Fruit fly (Drosophila melanogaster) whole organism, embryonic: ENCODE measurements around the gene Drsl4.
A peak's percentile ranks its signal among the peaks of the same experiment; 100 is the strongest.

Experiments
- Abd-B ChIP-seq: fragments of 200-800 bp; sonication (Bioruptor generic); optimal IDR thresholded peaks from 2 replicates; lab custom pipeline; 2018; ENCODE audit warnings: missing biosample characterization, mild to moderate bottlenecking, missing genetic modification characterization, moderate library complexity
- Atf-2 ChIP-seq: fragments of 200-800 bp; sonication (Bioruptor generic); optimal IDR thresholded peaks from 2 replicates; lab custom pipeline; 2016; ENCODE audit warnings: missing biosample characterization, missing genetic modification characterization
- Atf6 ChIP-seq: fragments of 200-800 bp; sonication (Bioruptor generic); IDR thresholded peaks from 2 replicates; pipeline ENCODE4 v1.3.6; 2022; ENCODE audit warnings: missing biosample characterization, missing genetic modification characterization
- Awh ChIP-seq: fragments of 200-800 bp; sonication (Bioruptor generic); IDR thresholded peaks from 2 replicates; pipeline ENCODE4, ENCODE4 v1.3.6; 2022; ENCODE audit warnings: missing biosample characterization, missing genetic modification characterization
- CG10366 ChIP-seq: fragments of 200-800 bp; sonication (Bioruptor generic); IDR thresholded peaks from 2 replicates; pipeline ENCODE4 v1.3.6; 2022; ENCODE audit warnings: missing biosample characterization, missing genetic modification characterization
- CG13296 ChIP-seq: fragments of 200-800 bp; sonication (Bioruptor generic); optimal IDR thresholded peaks from 3 replicates; lab custom pipeline; 2018; ENCODE audit warnings: missing biosample characterization, mild to moderate bottlenecking, missing genetic modification characterization
- CG13894 ChIP-seq: fragments of 200-800 bp; sonication (Bioruptor generic); optimal IDR thresholded peaks from 3 replicates; lab custom pipeline; 2018; ENCODE audit warnings: missing biosample characterization, mild to moderate bottlenecking, missing genetic modification characterization, moderate library complexity
- CG1602 ChIP-seq: fragments of 200-800 bp; sonication (Bioruptor generic); optimal IDR thresholded peaks from 3 replicates; lab custom pipeline; 2016; ENCODE audit warnings: missing biosample characterization, missing genetic modification characterization
- CG17568 ChIP-seq: fragments of 200-800 bp; sonication (Bioruptor generic); optimal IDR thresholded peaks from 2 replicates; lab custom pipeline; 2018; ENCODE audit warnings: missing biosample characterization, mild to moderate bottlenecking, missing genetic modification characterization, moderate library complexity
- CG17612 ChIP-seq: fragments of 200-800 bp; sonication (Bioruptor generic); IDR thresholded peaks from 2 replicates; pipeline ENCODE4 v1.3.6; 2022; ENCODE audit warnings: missing biosample characterization, missing genetic modification characterization
- CG18262 ChIP-seq: fragments of 200-800 bp; optimal IDR thresholded peaks from 3 replicates; lab custom pipeline; 2019; ENCODE audit warnings: missing biosample characterization, mild to moderate bottlenecking, missing genetic modification characterization, moderate library complexity
- CG3163 ChIP-seq: fragments of 200-800 bp; sonication (Bioruptor generic); optimal IDR thresholded peaks from 3 replicates; lab custom pipeline; 2016; ENCODE audit warnings: missing biosample characterization, missing genetic modification characterization
- CG3281 ChIP-seq: fragments of 200-800 bp; sonication (Bioruptor generic); optimal IDR thresholded peaks from 3 replicates; lab custom pipeline; 2017; ENCODE audit warnings: missing biosample characterization, mild to moderate bottlenecking, missing genetic modification characterization
- CG34422 ChIP-seq: fragments of 200-800 bp; sonication (Bioruptor generic); IDR thresholded peaks from 3 replicates; pipeline ENCODE4 v1.3.6; 2022; ENCODE audit warnings: missing biosample characterization, missing genetic modification characterization
- CG6272 ChIP-seq: fragments of 200-800 bp; sonication (Bioruptor generic); IDR thresholded peaks from 2 replicates; pipeline ENCODE4 v1.3.6; 2022; ENCODE audit warnings: missing biosample characterization, missing genetic modification characterization
- CG6654 ChIP-seq: fragments of 200-800 bp; sonication (Bioruptor generic); optimal IDR thresholded peaks from 2 replicates; lab custom pipeline; 2017; ENCODE audit warnings: missing biosample characterization, mild to moderate bottlenecking, missing genetic modification characterization
- CG6791 ChIP-seq: fragments of 200-800 bp; sonication (Bioruptor generic); IDR thresholded peaks from 3 replicates; pipeline ENCODE4 v1.3.6; 2022; ENCODE audit warnings: missing biosample characterization, missing genetic modification characterization; ENCODE audit not compliant: partially characterized antibody
- CG7556 ChIP-seq: fragments of 200-800 bp; sonication (Bioruptor generic); optimal IDR thresholded peaks from 2 replicates; lab custom pipeline; 2017; ENCODE audit warnings: missing biosample characterization, mild to moderate bottlenecking, missing genetic modification characterization
- CG8281 ChIP-seq: fragments of 200-800 bp; sonication (Bioruptor generic); optimal IDR thresholded peaks from 2 replicates; lab custom pipeline; 2018; ENCODE audit warnings: missing biosample characterization, mild to moderate bottlenecking, missing genetic modification characterization, moderate library complexity
- CG9817 ChIP-seq: fragments of 200-800 bp; sonication (Bioruptor generic); optimal IDR thresholded peaks from 2 replicates; lab custom pipeline; 2018; ENCODE audit warnings: missing biosample characterization, mild to moderate bottlenecking, missing genetic modification characterization, moderate library complexity
- CoRest ChIP-seq: fragments of 200-800 bp; sonication (Bioruptor generic); optimal IDR thresholded peaks from 3 replicates; lab custom pipeline; 2018; ENCODE audit warnings: missing biosample characterization, mild to moderate bottlenecking, missing genetic modification characterization, moderate library complexity
- Dip2 ChIP-seq: fragments of 200-800 bp; sonication (Bioruptor generic); IDR thresholded peaks from 2 replicates; pipeline ENCODE4 v1.3.6; 2022; ENCODE audit warnings: missing biosample characterization, missing genetic modification characterization
- Hand ChIP-seq: fragments of 200-800 bp; sonication (Bioruptor generic); optimal IDR thresholded peaks from 2 replicates; lab custom pipeline; 2017; ENCODE audit warnings: mild to moderate bottlenecking, missing biosample characterization, missing genetic modification reagents, missing genetic modification characterization
- Hr78 ChIP-seq, 2 experiments: fragments of 200-800 bp in 1 of 2; fragments of >200 bp in 1 of 2; sonication (Bioruptor generic) in 1 of 2; optimal IDR thresholded peaks; 2 replicates each; lab custom pipeline; 2017 to 2019; ENCODE audit warnings: missing biosample characterization in 2 of 2, missing genetic modification characterization in 2 of 2, mild to moderate bottlenecking in 1 of 2, moderate library complexity in 1 of 2
- MTF-1 ChIP-seq: fragments of 200-800 bp; sonication (Bioruptor generic); optimal IDR thresholded peaks from 2 replicates; lab custom pipeline; 2018; ENCODE audit warnings: missing biosample characterization, mild to moderate bottlenecking, missing genetic modification characterization, borderline replicate concordance
- Mrtf ChIP-seq: fragments of 200-800 bp; sonication (Bioruptor generic); IDR thresholded peaks from 3 replicates; pipeline ENCODE4 v1.3.6; 2022; ENCODE audit warnings: missing biosample characterization, missing genetic modification characterization
- NC2β ChIP-seq: fragments of 200-800 bp; sonication (Bioruptor generic); optimal IDR thresholded peaks from 2 replicates; lab custom pipeline; 2016; ENCODE audit warnings: missing biosample characterization, missing genetic modification characterization
- Opbp ChIP-seq: fragments of 200-800 bp; sonication (Bioruptor generic); IDR thresholded peaks from 3 replicates; pipeline ENCODE4 v1.3.6; 2022; ENCODE audit warnings: missing biosample characterization, missing genetic modification characterization; ENCODE audit not compliant: partially characterized antibody
- Sox102F ChIP-seq: fragments of 200-800 bp; sonication (Bioruptor generic); optimal IDR thresholded peaks from 2 replicates; lab custom pipeline; 2018; ENCODE audit warnings: missing biosample characterization, mild to moderate bottlenecking, missing genetic modification characterization, moderate library complexity
- chinmo ChIP-seq: fragments of 200-800 bp; sonication (Bioruptor generic); IDR thresholded peaks from 4 replicates; pipeline ENCODE4 v1.3.6; 2022; ENCODE audit warnings: missing biosample characterization, missing genetic modification characterization; ENCODE audit not compliant: partially characterized antibody
- danr ChIP-seq: fragments of 200-800 bp; sonication (Bioruptor generic); IDR thresholded peaks from 2 replicates; pipeline ENCODE4 v1.3.6; 2022; ENCODE audit warnings: missing biosample characterization, missing genetic modification characterization
- dati ChIP-seq: fragments of 200-800 bp; sonication (Bioruptor generic); IDR thresholded peaks from 2 replicates; pipeline ENCODE4 v1.3.6; 2022; ENCODE audit warnings: missing biosample characterization, missing genetic modification characterization
- dimm ChIP-seq: fragments of 200-800 bp; sonication (Bioruptor generic); IDR thresholded peaks from 2 replicates; pipeline ENCODE4 v1.3.6; 2022; ENCODE audit warnings: missing biosample characterization, missing genetic modification characterization
- dm ChIP-seq: fragments of 200-800 bp; sonication (Bioruptor generic); optimal IDR thresholded peaks from 3 replicates; lab custom pipeline; 2016; ENCODE audit warnings: missing biosample characterization, missing genetic modification characterization
- dpn ChIP-seq, 2 experiments: fragments of 200-800 bp; sonication (Bioruptor generic); optimal IDR thresholded peaks; 3 replicates each; lab custom pipeline; 2016; ENCODE audit warnings: missing biosample characterization in 2 of 2, missing genetic modification characterization in 2 of 2
- grn ChIP-seq: fragments of 200-800 bp; sonication (Bioruptor generic); optimal IDR thresholded peaks from 3 replicates; lab custom pipeline; 2017; ENCODE audit warnings: missing biosample characterization, missing genetic modification characterization
- gsb-n ChIP-seq: fragments of 200-800 bp; sonication (Bioruptor generic); optimal IDR thresholded peaks from 3 replicates; lab custom pipeline; 2018; ENCODE audit warnings: missing biosample characterization, mild to moderate bottlenecking, missing genetic modification characterization
- jigr1 ChIP-seq: fragments of 200-800 bp; sonication (Bioruptor generic); IDR thresholded peaks from 3 replicates; pipeline ENCODE4 v1.3.6; 2022; ENCODE audit warnings: missing biosample characterization, missing genetic modification characterization
- kni ChIP-seq: fragments of 200-800 bp; sonication (Bioruptor generic); optimal IDR thresholded peaks from 3 replicates; lab custom pipeline; 2017; ENCODE audit warnings: mild to moderate bottlenecking, missing biosample characterization, missing genetic modification reagents, missing genetic modification characterization
- lab ChIP-seq: fragments of 200-800 bp; sonication (Bioruptor generic); optimal IDR thresholded peaks from 3 replicates; lab custom pipeline; 2017; ENCODE audit warnings: missing biosample characterization, missing genetic modification characterization, mild to moderate bottlenecking, moderate library complexity, missing genetic modification reagents
- maf-S ChIP-seq: fragments of 200-800 bp; sonication (Bioruptor generic); optimal IDR thresholded peaks from 2 replicates; lab custom pipeline; 2016; ENCODE audit warnings: missing biosample characterization, missing genetic modification characterization
- org-1 ChIP-seq: fragments of 200-800 bp; sonication (Bioruptor generic); optimal IDR thresholded peaks from 2 replicates; lab custom pipeline; 2017; ENCODE audit warnings: missing biosample characterization, missing genetic modification characterization
- otp ChIP-seq: fragments of 200-800 bp; sonication (Bioruptor generic); IDR thresholded peaks from 3 replicates; pipeline ENCODE4, ENCODE4 v1.3.6; 2022; ENCODE audit warnings: missing biosample characterization, missing genetic modification characterization
- peb ChIP-seq: fragments of 200-800 bp; sonication (Bioruptor generic); IDR thresholded peaks from 2 replicates; pipeline ENCODE4 v1.3.6; 2022; ENCODE audit warnings: missing biosample characterization, missing genetic modification characterization
- pita ChIP-seq: fragments of 200-800 bp; sonication (Bioruptor generic); optimal IDR thresholded peaks from 2 replicates; lab custom pipeline; 2017; ENCODE audit warnings: missing biosample characterization, mild to moderate bottlenecking, missing genetic modification characterization
- rib ChIP-seq: fragments of 200-800 bp; sonication (Bioruptor generic); IDR thresholded peaks from 2 replicates; pipeline ENCODE4 v1.3.6; 2022; ENCODE audit warnings: missing biosample characterization, missing genetic modification characterization
- sisA ChIP-seq: fragments of 200-800 bp; sonication (Bioruptor generic); IDR thresholded peaks from 2 replicates; pipeline ENCODE4 v1.3.6; 2022; ENCODE audit warnings: missing biosample characterization, missing genetic modification characterization
- tll ChIP-seq, 2 experiments: fragments of 200-800 bp in 1 of 2; fragments of >200 bp in 1 of 2; sonication (Bioruptor generic) in 1 of 2; optimal IDR thresholded peaks; 2 replicates each; lab custom pipeline; 2017 to 2019; ENCODE audit warnings: missing biosample characterization in 2 of 2, missing genetic modification characterization in 2 of 2, mild to moderate bottlenecking in 1 of 2, moderate library complexity in 1 of 2
- wek ChIP-seq: fragments of 200-800 bp; sonication (Bioruptor generic); optimal IDR thresholded peaks from 3 replicates; lab custom pipeline; 2018; ENCODE audit warnings: missing biosample characterization, mild to moderate bottlenecking, missing genetic modification characterization, moderate library complexity
- yki ChIP-seq: fragments of >200 bp; optimal IDR thresholded peaks from 3 replicates; lab custom pipeline; 2018

Gene Drsl4

DNA sequence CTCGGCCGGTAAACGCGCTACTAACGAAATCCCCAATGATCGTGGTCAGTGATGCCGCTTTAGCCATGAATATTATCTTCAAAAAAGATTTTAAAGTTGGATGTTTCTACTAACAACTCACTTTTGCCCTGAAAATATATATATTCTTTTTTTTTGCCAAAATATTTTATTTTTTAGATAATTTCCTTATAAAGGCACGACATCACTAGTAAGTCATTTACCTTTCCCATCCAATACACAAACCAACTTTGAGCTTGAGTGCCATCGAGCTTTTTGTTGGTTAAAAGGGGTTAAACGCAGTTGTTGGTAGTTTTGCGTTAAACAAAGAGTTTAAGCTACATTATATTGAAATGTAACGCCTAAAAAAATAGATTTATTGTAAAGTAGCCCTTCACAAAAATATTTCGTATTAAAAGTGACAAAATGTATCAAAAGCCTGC, 12.3 kb upstream of the Drsl4 start, which contains the start of gene CG14968 (continued):
- TF ChIP-seq CG9817 (tag; lab: Kevin White, UChicago) = peak; percentile 86
- no peak for TF ChIP-seq CG3163 (GFP tag; lab: Kevin White, UChicago)
- peak; percentile 94 for TF ChIP-seq CoRest (tag; lab: Kevin White, UChicago)
- TF ChIP-seq CG17612 (GFP tag; lab: Robert Waterston, UW) = peak; percentile 87
- TF ChIP-seq dati (GFP tag; lab: Robert Waterston, UW) = peak; percentile 90
- peak; percentile 93 for TF ChIP-seq CG13296 (GFP tag; lab: Kevin White, UChicago)
- TF ChIP-seq danr (GFP tag; lab: Robert Waterston, UW) = peak; percentile 81
- peak; percentile 91 for TF ChIP-seq CG1602 (GFP tag; lab: Kevin White, UChicago)
- TF ChIP-seq wek = no peak
- TF ChIP-seq dimm (GFP tag; lab: Robert Waterston, UW) = peak; percentile 87
- TF ChIP-seq CG7556 (GFP tag; lab: Kevin White, UChicago) = peak; percentile 86
- no peak for TF ChIP-seq NC2β
- TF ChIP-seq Dip2 (GFP tag; lab: Robert Waterston, UW) = no peak
- TF ChIP-seq Abd-B (GFP tag; lab: Kevin White, UChicago) = peak; percentile 87
- TF ChIP-seq CG6654 = peak; percentile 74
- peak; percentile 97 for TF ChIP-seq CG10366 (GFP tag; lab: Robert Waterston, UW)
- TF ChIP-seq tll (GFP tag; optimal IDR thresholded peaks at IDR 0.05; lab: Kevin White, UChicago) = no peak
- TF ChIP-seq CG6791 (GFP tag; lab: Robert Waterston, UW) = no peak
- peak; percentile 86 for TF ChIP-seq Hand (GFP tag; lab: Kevin White, UChicago)
- TF ChIP-seq otp = peak; percentile 93
- TF ChIP-seq CG17568 (GFP tag; lab: Kevin White, UChicago) = peak; percentile 90
- TF ChIP-seq CG8281 (tag; lab: Kevin White, UChicago) = peak; percentile 75
- TF ChIP-seq Sox102F (GFP tag; lab: Kevin White, UChicago) = peak; percentile 97
- peak; percentile 96 for TF ChIP-seq Awh (GFP tag; lab: Robert Waterston, UW)
- TF ChIP-seq grn = peak; percentile 51
- TF ChIP-seq yki (lab: Kevin White, UChicago) = no peak
- peak; percentile 87 to 94 for TF ChIP-seq dpn (GFP tag; optimal IDR thresholded peaks at IDR 0.05; lab: Kevin White, UChicago)
- peak; percentile 94 for TF ChIP-seq CG3281 (GFP tag; lab: Kevin White, UChicago)
- TF ChIP-seq rib (GFP tag; lab: Robert Waterston, UW) = peak; percentile 94
- peak; percentile 91 for TF ChIP-seq sisA (GFP tag; lab: Robert Waterston, UW)
- peak; percentile 26 for TF ChIP-seq pita (GFP tag; lab: Kevin White, UChicago)
- peak; percentile 94 for TF ChIP-seq CG13894
- peak; percentile 97 for TF ChIP-seq Atf6 (GFP tag; lab: Robert Waterston, UW)
- TF ChIP-seq CG34422 (GFP tag; lab: Robert Waterston, UW) = peak; percentile 97
- peak; percentile 92 for TF ChIP-seq CG18262 (tag; lab: Kevin White, UChicago)
- TF ChIP-seq kni (GFP tag; lab: Kevin White, UChicago) = peak; percentile 30
- TF ChIP-seq Mrtf = peak; percentile 94
- TF ChIP-seq jigr1 (GFP tag; lab: Robert Waterston, UW) = peak; percentile 85
- TF ChIP-seq gsb-n (tag; lab: Kevin White, UChicago) = peak; percentile 74
- TF ChIP-seq Hr78 (GFP tag; optimal IDR thresholded peaks at IDR 0.05; lab: Kevin White, UChicago) = peak in 1 of 2 experiments; percentile 78
- no peak for TF ChIP-seq chinmo (GFP tag; lab: Robert Waterston, UW)
- TF ChIP-seq MTF-1 = peak; percentile 88
- peak; percentile 98 for TF ChIP-seq lab (GFP tag; lab: Kevin White, UChicago)
- TF ChIP-seq CG6272 (GFP tag; lab: Robert Waterston, UW) = peak; percentile 91
- peak; percentile 51 for TF ChIP-seq maf-S
- TF ChIP-seq peb (GFP tag; lab: Robert Waterston, UW) = peak; percentile 91
- TF ChIP-seq Atf-2 (GFP tag; lab: Kevin White, UChicago) = peak; percentile 57
- no peak for TF ChIP-seq Opbp (GFP tag; lab: Robert Waterston, UW)
- TF ChIP-seq org-1 = peak; percentile 71
- TF ChIP-seq dm (GFP tag; lab: Kevin White, UChicago) = no peak
